Fruit fly (Drosophila melanogaster) whole organism, wandering third instar larva: Measurements from ENCODE around the gene Cep290.
A peak's percentile ranks its signal among the peaks of the same experiment; 100 is the strongest.

ENCODE experiments used
- fru ChIP-seq: fragments of 200-800 bp; sonication (Bioruptor generic); optimal IDR thresholded peaks from 3 replicates; lab custom pipeline; 2016; ENCODE audit warnings: missing biosample characterization, mild to moderate bottlenecking, missing genetic modification characterization
- lola ChIP-seq: fragments of >200 bp; optimal IDR thresholded peaks from 2 replicates; lab custom pipeline; 2017; ENCODE audit warnings: missing biosample characterization, missing genetic modification characterization

- peak; percentile 74 for TF ChIP-seq fru
- TF ChIP-seq lola: no peak
These were observed 23.4 kb upstream of the Cep290 start for dm6 chr3L:820332-820731.
